Fruit fly (Drosophila melanogaster) whole organism, prepupa: ENCODE results near the gene Coq8.

Experiments
- CG1621 ChIP-seq: fragments of 200-800 bp; sonication (Bioruptor generic); optimal IDR thresholded peaks from 3 replicates; lab custom pipeline; 2018; ENCODE audit warnings: missing biosample characterization, mild to moderate bottlenecking, missing genetic modification characterization
- CG34406 ChIP-seq: fragments of 200-800 bp; sonication (Bioruptor generic); optimal IDR thresholded peaks from 3 replicates; lab custom pipeline; 2016; ENCODE audit warnings: missing biosample characterization, missing genetic modification characterization
- Ets96B ChIP-seq: fragments of 200-800 bp; optimal IDR thresholded peaks from 2 replicates; lab custom pipeline; 2019; ENCODE audit warnings: missing biosample characterization, mild to moderate bottlenecking, missing genetic modification characterization, moderate library complexity
- Sox15 ChIP-seq: fragments of 200-800 bp; sonication (Bioruptor generic); optimal IDR thresholded peaks from 3 replicates; lab custom pipeline; 2016; ENCODE audit warnings: missing biosample characterization, missing genetic modification characterization
- dac ChIP-seq: fragments of 200-800 bp; sonication (Bioruptor generic); optimal IDR thresholded peaks from 2 replicates; lab custom pipeline; 2017; ENCODE audit warnings: missing biosample characterization, mild to moderate bottlenecking, missing genetic modification characterization

- TF ChIP-seq dac (GFP tag; lab: Kevin White, UChicago) = no peak
- no peak for TF ChIP-seq Ets96B (tag; lab: Kevin White, UChicago)
- TF ChIP-seq CG1621 (tag; lab: Kevin White, UChicago) = no peak
- no peak for TF ChIP-seq CG34406 (GFP tag; lab: Kevin White, UChicago)
- no peak for TF ChIP-seq Sox15 (GFP tag; lab: Kevin White, UChicago)
These were observed 6.9 kb downstream of the Coq8 start for dm6 chrX:12893969-12894368.
